Fruit fly (Drosophila melanogaster) whole organism, prepupa: ENCODE measurements around the gene CG46439.

ENCODE experiments used
- Blimp-1 ChIP-seq: fragments of 200-800 bp; sonication (Bioruptor generic); optimal IDR thresholded peaks from 3 replicates; lab custom pipeline; 2017; ENCODE audit warnings: missing biosample characterization, missing genetic modification characterization, mild to moderate bottlenecking, moderate library complexity, missing genetic modification reagents
- CG10631 ChIP-seq: fragments of 200-800 bp; sonication (Bioruptor generic); optimal IDR thresholded peaks from 2 replicates; lab custom pipeline; 2016; ENCODE audit warnings: missing biosample characterization, missing genetic modification characterization
- CG10669 ChIP-seq: fragments of 200-800 bp; sonication (Bioruptor generic); optimal IDR thresholded peaks from 3 replicates; lab custom pipeline; 2018; ENCODE audit warnings: missing biosample characterization, mild to moderate bottlenecking, missing genetic modification characterization, moderate library complexity
- CG11294 ChIP-seq: fragments of 200-800 bp; sonication (Bioruptor generic); IDR thresholded peaks from 2 replicates; pipeline ENCODE4 v1.3.6; 2022; ENCODE audit warnings: missing biosample characterization, missing genetic modification characterization
- CG11762 ChIP-seq: fragments of 200-800 bp; sonication (Bioruptor generic); optimal IDR thresholded peaks from 3 replicates; lab custom pipeline; 2016; ENCODE audit warnings: missing biosample characterization, missing genetic modification characterization; ENCODE audit not compliant: insufficient read depth
- CG11902 ChIP-seq: fragments of 200-800 bp; sonication (Bioruptor generic); optimal IDR thresholded peaks from 3 replicates; lab custom pipeline; 2016; ENCODE audit warnings: missing biosample characterization, missing genetic modification characterization
- CG15336 ChIP-seq: fragments of 200-800 bp; sonication (Bioruptor generic); IDR thresholded peaks from 2 replicates; pipeline ENCODE4 v1.3.6; 2022; ENCODE audit warnings: missing biosample characterization, missing genetic modification characterization
- CG1621 ChIP-seq: fragments of 200-800 bp; sonication (Bioruptor generic); optimal IDR thresholded peaks from 3 replicates; lab custom pipeline; 2018; ENCODE audit warnings: missing biosample characterization, mild to moderate bottlenecking, missing genetic modification characterization
- CG16779 ChIP-seq: fragments of 200-800 bp; sonication (Bioruptor generic); optimal IDR thresholded peaks from 3 replicates; lab custom pipeline; 2017; ENCODE audit warnings: missing biosample characterization, mild to moderate bottlenecking, missing genetic modification characterization
- CG3032 ChIP-seq: fragments of 200-800 bp; optimal IDR thresholded peaks from 2 replicates; lab custom pipeline; 2019; ENCODE audit warnings: missing biosample characterization, mild to moderate bottlenecking, missing genetic modification characterization, moderate library complexity
- CG31627 ChIP-seq: fragments of 200-800 bp; sonication (Bioruptor generic); optimal IDR thresholded peaks from 3 replicates; lab custom pipeline; 2016; ENCODE audit warnings: missing biosample characterization, missing genetic modification characterization
- CG32006 ChIP-seq: fragments of 200-800 bp; sonication (Bioruptor generic); optimal IDR thresholded peaks from 3 replicates; lab custom pipeline; 2017; ENCODE audit warnings: missing biosample characterization, mild to moderate bottlenecking, missing genetic modification characterization
- CG34406 ChIP-seq: fragments of 200-800 bp; sonication (Bioruptor generic); optimal IDR thresholded peaks from 3 replicates; lab custom pipeline; 2016; ENCODE audit warnings: missing biosample characterization, missing genetic modification characterization
- CG3919 ChIP-seq: fragments of 200-800 bp; sonication (Bioruptor generic); optimal IDR thresholded peaks from 3 replicates; lab custom pipeline; 2016; ENCODE audit warnings: missing biosample characterization, missing genetic modification characterization
- CG4318 ChIP-seq: fragments of 200-800 bp; sonication (Bioruptor generic); optimal IDR thresholded peaks from 3 replicates; lab custom pipeline; 2017; ENCODE audit warnings: missing biosample characterization, mild to moderate bottlenecking, missing genetic modification characterization
- CG6163 ChIP-seq: fragments of 200-800 bp; sonication (Bioruptor generic); IDR thresholded peaks from 3 replicates; pipeline ENCODE4 v1.3.6; 2022; ENCODE audit warnings: missing biosample characterization, missing genetic modification characterization
- CG6276 ChIP-seq: fragments of 200-800 bp; sonication (Bioruptor generic); optimal IDR thresholded peaks from 2 replicates; lab custom pipeline; 2017; ENCODE audit warnings: missing biosample characterization, mild to moderate bottlenecking, missing genetic modification characterization
- CG6792 ChIP-seq: fragments of 200-800 bp; sonication (Bioruptor generic); optimal IDR thresholded peaks from 3 replicates; lab custom pipeline; 2016; ENCODE audit warnings: missing biosample characterization, missing genetic modification characterization
- CG6808 ChIP-seq: fragments of 200-800 bp; sonication (Bioruptor generic); optimal IDR thresholded peaks from 3 replicates; lab custom pipeline; 2017; ENCODE audit warnings: missing biosample characterization, missing genetic modification characterization, mild to moderate bottlenecking, moderate library complexity, missing genetic modification reagents
- CG6854 ChIP-seq: fragments of 200-800 bp; sonication (Bioruptor generic); optimal IDR thresholded peaks from 2 replicates; lab custom pipeline; 2017; ENCODE audit warnings: missing biosample characterization, mild to moderate bottlenecking, missing genetic modification characterization
- CG8119 ChIP-seq: fragments of 200-800 bp; sonication (Bioruptor generic); IDR thresholded peaks from 3 replicates; pipeline ENCODE4 v1.3.6; 2022; ENCODE audit warnings: missing biosample characterization, missing genetic modification characterization
- CG8319 ChIP-seq: fragments of 200-800 bp; sonication (Bioruptor generic); optimal IDR thresholded peaks from 3 replicates; lab custom pipeline; 2016; ENCODE audit warnings: missing biosample characterization, missing genetic modification characterization
- Eip75B ChIP-seq: fragments of 200-800 bp; sonication (Bioruptor generic); optimal IDR thresholded peaks from 3 replicates; lab custom pipeline; 2016; ENCODE audit warnings: missing biosample characterization, missing genetic modification characterization
- Eip78C ChIP-seq: fragments of 200-800 bp; sonication (Bioruptor generic); peaks from one replicate; lab custom pipeline; 2016; ENCODE audit warnings: missing biosample characterization, missing genetic modification characterization
- Eip93F ChIP-seq: fragments of 200-800 bp; sonication (Bioruptor generic); optimal IDR thresholded peaks from 2 replicates; lab custom pipeline; 2016; ENCODE audit warnings: missing biosample characterization, mild to moderate bottlenecking, missing genetic modification characterization
- Gug ChIP-seq: fragments of 200-800 bp; sonication (Bioruptor generic); IDR thresholded peaks from 2 replicates; pipeline ENCODE4 v1.3.6; 2022; ENCODE audit warnings: missing biosample characterization, missing genetic modification characterization
- Hr39 ChIP-seq: fragments of 200-800 bp; sonication (Bioruptor generic); optimal IDR thresholded peaks from 2 replicates; lab custom pipeline; 2016; ENCODE audit warnings: missing biosample characterization, missing genetic modification characterization
- OdsH ChIP-seq: fragments of 200-800 bp; sonication (Bioruptor generic); optimal IDR thresholded peaks from 3 replicates; lab custom pipeline; 2016; ENCODE audit warnings: missing biosample characterization, missing genetic modification characterization
- Smox ChIP-seq: fragments of 200-800 bp; sonication (Bioruptor generic); optimal IDR thresholded peaks from 3 replicates; lab custom pipeline; 2016; ENCODE audit warnings: missing biosample characterization, missing genetic modification characterization
- Sox102F ChIP-seq: fragments of 200-800 bp; sonication (Bioruptor generic); optimal IDR thresholded peaks from 2 replicates; lab custom pipeline; 2016; ENCODE audit warnings: missing biosample characterization, mild to moderate bottlenecking, missing genetic modification characterization
- Sox14 ChIP-seq: fragments of 200-800 bp; sonication (Bioruptor generic); optimal IDR thresholded peaks from 3 replicates; lab custom pipeline; 2016; ENCODE audit warnings: missing biosample characterization, missing genetic modification characterization
- Sox15 ChIP-seq: fragments of 200-800 bp; sonication (Bioruptor generic); optimal IDR thresholded peaks from 3 replicates; lab custom pipeline; 2016; ENCODE audit warnings: missing biosample characterization, missing genetic modification characterization
- achi ChIP-seq: fragments of 200-800 bp; sonication (Bioruptor generic); optimal IDR thresholded peaks from 3 replicates; lab custom pipeline; 2016; ENCODE audit warnings: missing biosample characterization, missing genetic modification characterization
- acj6 ChIP-seq: fragments of 200-800 bp; sonication (Bioruptor generic); optimal IDR thresholded peaks from 3 replicates; lab custom pipeline; 2016; ENCODE audit warnings: missing biosample characterization, missing genetic modification characterization
- cyc ChIP-seq: fragments of 200-800 bp; sonication (Bioruptor generic); optimal IDR thresholded peaks from 3 replicates; lab custom pipeline; 2016; ENCODE audit warnings: missing biosample characterization, missing genetic modification characterization
- dac ChIP-seq: fragments of 200-800 bp; sonication (Bioruptor generic); optimal IDR thresholded peaks from 2 replicates; lab custom pipeline; 2017; ENCODE audit warnings: missing biosample characterization, mild to moderate bottlenecking, missing genetic modification characterization
- dsx ChIP-seq: fragments of 200-800 bp; optimal IDR thresholded peaks from 3 replicates; lab custom pipeline; 2019; ENCODE audit warnings: missing biosample characterization, mild to moderate bottlenecking, missing genetic modification characterization, moderate library complexity; ENCODE audit not compliant: poor library complexity, severe bottlenecking
- eg ChIP-seq: fragments of 200-800 bp; sonication (Bioruptor generic); IDR thresholded peaks from 3 replicates; pipeline ENCODE4 v1.3.6; 2022; ENCODE audit warnings: missing biosample characterization, missing genetic modification characterization
- esn ChIP-seq: fragments of 200-800 bp; sonication (Bioruptor generic); optimal IDR thresholded peaks from 2 replicates; lab custom pipeline; 2016; ENCODE audit warnings: missing biosample characterization, mild to moderate bottlenecking, missing genetic modification characterization, moderate library complexity
- fd85E ChIP-seq: fragments of 200-800 bp; sonication (Bioruptor generic); optimal IDR thresholded peaks from 3 replicates; lab custom pipeline; 2016; ENCODE audit warnings: missing biosample characterization, missing genetic modification characterization
- fkh ChIP-seq: fragments of 200-800 bp; sonication (Bioruptor generic); optimal IDR thresholded peaks from 3 replicates; lab custom pipeline; 2017; ENCODE audit warnings: missing biosample characterization, mild to moderate bottlenecking, missing genetic modification characterization, moderate library complexity
- lz ChIP-seq: fragments of 200-800 bp; sonication (Bioruptor generic); optimal IDR thresholded peaks from 3 replicates; lab custom pipeline; 2016; ENCODE audit warnings: missing biosample characterization, missing genetic modification characterization
- net ChIP-seq: fragments of 200-800 bp; sonication (Bioruptor generic); optimal IDR thresholded peaks from 3 replicates; lab custom pipeline; 2016; ENCODE audit warnings: missing biosample characterization, missing genetic modification characterization
- salr ChIP-seq, 2 experiments: fragments of 200-800 bp; sonication (Bioruptor generic); optimal IDR thresholded peaks; 3 replicates each; lab custom pipeline; 2016 to 2018; ENCODE audit warnings: missing biosample characterization in 2 of 2, missing genetic modification characterization in 2 of 2, mild to moderate bottlenecking in 1 of 2
- ss ChIP-seq, 2 experiments: fragments of 200-800 bp; sonication (Bioruptor generic); optimal IDR thresholded peaks; 2 replicates in 1 of 2; 3 replicates in 1 of 2; lab custom pipeline; 2017 to 2018; ENCODE audit warnings: mild to moderate bottlenecking in 2 of 2, missing biosample characterization in 2 of 2, missing genetic modification characterization in 2 of 2, moderate library complexity in 1 of 2
- svp ChIP-seq: fragments of 200-800 bp; sonication (Bioruptor generic); peaks from one replicate; lab custom pipeline; 2016; ENCODE audit warnings: missing biosample characterization, missing genetic modification characterization
- topi ChIP-seq: fragments of 200-800 bp; sonication (Bioruptor generic); optimal IDR thresholded peaks from 3 replicates; lab custom pipeline; 2016; ENCODE audit warnings: missing biosample characterization, missing genetic modification characterization
- vri ChIP-seq: fragments of 200-800 bp; sonication (Bioruptor generic); optimal IDR thresholded peaks from 3 replicates; lab custom pipeline; 2016; ENCODE audit warnings: missing biosample characterization, mild to moderate bottlenecking, missing genetic modification characterization

The CG46439 gene

DNA sequence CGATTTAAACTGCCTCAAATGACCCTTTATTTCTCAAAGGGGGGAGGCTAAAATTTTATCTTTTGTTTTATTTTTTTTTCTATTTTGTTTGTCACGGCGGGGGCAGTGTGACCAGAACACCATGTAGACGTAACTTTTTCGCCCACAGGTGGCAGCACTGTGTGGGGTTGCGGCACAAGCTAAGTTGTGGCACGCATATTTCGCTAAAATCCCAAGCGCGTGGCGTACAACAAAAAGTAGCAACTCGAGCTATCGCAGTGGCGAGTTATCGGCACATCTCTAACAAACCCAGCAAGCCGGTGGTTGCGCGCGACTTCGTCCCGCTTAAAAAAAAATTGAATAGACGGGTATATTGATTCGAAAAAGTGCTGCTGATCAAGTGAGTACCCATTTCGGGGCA lies 27.0 kb upstream of the CG46439 start, which contains the start of the genes Ufd1 and NaPi-III:
Gene Ufd1 (minus strand): TSS at position 129 of the 400 bp plus-strand sequence.
Gene NaPi-III (plus strand): TSS at position 261 of the 400 bp plus-strand sequence.
- TF ChIP-seq CG3032 = peak; percentile 41
- no peak for TF ChIP-seq CG34406
- no peak for TF ChIP-seq CG6792 (GFP tag; lab: Kevin White, UChicago)
- TF ChIP-seq achi (GFP tag; lab: Kevin White, UChicago) = no peak
- TF ChIP-seq eg = peak; percentile 70; the same call in 1 of the 3 replicates
- TF ChIP-seq CG15336 (GFP tag; lab: Robert Waterston, UW) = 0 out of 2 replicates have a peak, but pooled peaks have one; percentile 40
- peak; percentile 12 for TF ChIP-seq OdsH (GFP tag; lab: Kevin White, UChicago)
- peak; percentile 2 for TF ChIP-seq Hr39 (GFP tag; lab: Kevin White, UChicago)
- peak; percentile 30 for TF ChIP-seq Eip78C (GFP tag; lab: Kevin White, UChicago)
- no peak for TF ChIP-seq vri (GFP tag; lab: Kevin White, UChicago)
- TF ChIP-seq CG6163 = peak; percentile 64; the same call in 2 of the 3 replicates
- TF ChIP-seq esn (GFP tag; lab: Kevin White, UChicago) = no peak
- TF ChIP-seq CG6276 (GFP tag; lab: Kevin White, UChicago) = no peak
- TF ChIP-seq CG11902 (GFP tag; lab: Kevin White, UChicago) = no peak
- TF ChIP-seq CG8319 (GFP tag; lab: Kevin White, UChicago) = no peak
- no peak for TF ChIP-seq Eip93F (GFP tag; lab: Kevin White, UChicago)
- TF ChIP-seq Sox14 (GFP tag; lab: Kevin White, UChicago) = peak; percentile 78
- peak; percentile 36 for TF ChIP-seq dac (GFP tag; lab: Kevin White, UChicago)
- TF ChIP-seq net (GFP tag; lab: Kevin White, UChicago) = peak; percentile 26
- peak; percentile 27 for TF ChIP-seq CG32006
- no peak for TF ChIP-seq Sox102F
- peak; percentile 65 for TF ChIP-seq CG1621
- TF ChIP-seq Eip75B = peak; percentile 7
- peak; percentile 18 for TF ChIP-seq fkh (GFP tag; lab: Kevin White, UChicago)
- peak; percentile 3 for TF ChIP-seq CG6808 (GFP tag; lab: Kevin White, UChicago)
- peak; percentile 36 for TF ChIP-seq CG31627 (GFP tag; lab: Kevin White, UChicago)
- peak; percentile 58 for TF ChIP-seq dsx (GFP tag; lab: Kevin White, UChicago)
- TF ChIP-seq CG4318 = no peak
- TF ChIP-seq ss (GFP tag; optimal IDR thresholded peaks at IDR 0.05; lab: Kevin White, UChicago) = peak in 1 of 2 experiments; percentile 23
- TF ChIP-seq CG10631 (GFP tag; lab: Kevin White, UChicago) = no peak
- no peak for TF ChIP-seq Sox15
- TF ChIP-seq lz = peak; percentile 8
- peak; percentile 60; the same call in 2 of the 3 replicates for TF ChIP-seq CG8119 (GFP tag; lab: Robert Waterston, UW)
- peak; percentile 57 for TF ChIP-seq svp (GFP tag; lab: Kevin White, UChicago)
- no peak for TF ChIP-seq Smox
- no peak for TF ChIP-seq Blimp-1 (GFP tag; lab: Kevin White, UChicago)
- no peak for TF ChIP-seq acj6 (GFP tag; lab: Kevin White, UChicago)

DNA sequence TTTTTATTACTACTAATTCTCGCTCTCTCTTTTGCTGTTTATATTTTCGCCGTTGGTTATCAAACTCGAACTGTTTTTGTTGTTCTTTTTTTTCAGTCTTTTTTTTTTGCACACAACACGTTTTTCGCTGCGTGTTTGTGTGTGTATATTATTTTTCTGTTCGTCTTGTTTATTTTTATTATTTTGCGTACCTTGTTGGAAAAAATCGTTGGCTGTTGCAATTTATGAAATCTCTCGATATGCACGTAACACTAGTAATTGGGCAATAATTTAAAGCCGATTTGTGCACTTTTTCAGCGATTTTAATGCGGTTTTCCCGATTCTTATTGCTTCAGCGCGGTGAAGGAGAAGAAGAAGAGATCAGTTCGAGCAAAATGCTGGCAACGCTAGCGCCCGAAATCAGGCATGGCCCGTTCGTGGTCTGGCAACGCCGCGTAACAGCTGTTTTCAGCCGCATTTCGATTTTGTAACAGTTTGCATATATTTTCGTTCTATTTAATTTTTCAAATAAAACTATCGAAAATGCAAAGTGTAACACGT lies 24.4 kb upstream of the CG46439 start, which contains the start of the genes FoxK and mRpL2:
Gene FoxK (minus strand): TSS at position 365 of the 540 bp plus-strand sequence.
Gene mRpL2 (plus strand): TSS at position 429 of the 540 bp plus-strand sequence.
- TF ChIP-seq fd85E = peak; percentile 42
- peak; percentile 90 for TF ChIP-seq CG16779 (tag; lab: Kevin White, UChicago)
- peak; percentile 83 for TF ChIP-seq CG6163
- peak; percentile 66 for TF ChIP-seq Sox102F
- TF ChIP-seq Eip93F (GFP tag; lab: Kevin White, UChicago) = no peak
- TF ChIP-seq CG3032 = peak; percentile 77
- TF ChIP-seq lz = no peak
- peak; percentile 23 for TF ChIP-seq Blimp-1 (GFP tag; lab: Kevin White, UChicago)
- peak; percentile 74 for TF ChIP-seq svp (GFP tag; lab: Kevin White, UChicago)
- TF ChIP-seq CG10669 = peak; percentile 84
- TF ChIP-seq cyc (GFP tag; lab: Kevin White, UChicago) = no peak
- TF ChIP-seq salr (GFP tag; optimal IDR thresholded peaks at IDR 0.05; lab: Kevin White, UChicago) = peak; percentile 54 to 90
- peak; percentile 51 for TF ChIP-seq CG34406
- TF ChIP-seq CG11294 (GFP tag; lab: Robert Waterston, UW) = no peak
- TF ChIP-seq Eip75B = peak; percentile 57
- TF ChIP-seq CG6792 (GFP tag; lab: Kevin White, UChicago) = peak; percentile 37
- peak; percentile 96 for TF ChIP-seq CG6808 (GFP tag; lab: Kevin White, UChicago)
- peak; percentile 12 for TF ChIP-seq Hr39 (GFP tag; lab: Kevin White, UChicago)
- TF ChIP-seq CG11902 (GFP tag; lab: Kevin White, UChicago) = no peak
- peak; percentile 77 for TF ChIP-seq CG32006
- peak; percentile 42 for TF ChIP-seq topi (GFP tag; lab: Kevin White, UChicago)
- TF ChIP-seq CG11762 (GFP tag; lab: Kevin White, UChicago) = peak; percentile 57
- TF ChIP-seq achi (GFP tag; lab: Kevin White, UChicago) = peak; percentile 66
- peak; percentile 65 for TF ChIP-seq CG6854 (GFP tag; lab: Kevin White, UChicago)
- peak; percentile 28 for TF ChIP-seq Smox
- peak; percentile 63 for TF ChIP-seq CG3919
- 0 out of 2 replicates have a peak, but pooled peaks have one; percentile 9 for TF ChIP-seq Gug (GFP tag; lab: Robert Waterston, UW)
